Fruit fly (Drosophila melanogaster): ENCODE measurements around the gene Uros2.

Gene Uros2

dm6 chr3R:15793372-15793802 is 5.1 kb downstream of the Uros2 start, which contains the start of gene nsl1 (continued):
- no peak for TF ChIP-seq CG30431 (GFP tag; optimal IDR thresholded peaks at IDR 0.05)
- TF ChIP-seq HLH54F (GFP tag; optimal IDR thresholded peaks at IDR 0.05): no peak
- TF ChIP-seq CG1792 (GFP tag; optimal IDR thresholded peaks at IDR 0.05): no peak
- no peak for TF ChIP-seq CG6765 (GFP tag; optimal IDR thresholded peaks at IDR 0.05)
- TF ChIP-seq CG11398 (GFP tag; optimal IDR thresholded peaks at IDR 0.05): no peak
- no peak for TF ChIP-seq B-H2 (GFP tag; optimal IDR thresholded peaks at IDR 0.05)
- peak; percentile 74 for TF ChIP-seq sens (GFP tag)
- no peak for TF ChIP-seq CG13296 (GFP tag; optimal IDR thresholded peaks at IDR 0.05)
- peak; percentile 94 for TF ChIP-seq nerfin-2 (GFP tag; IDR thresholded peaks at IDR 0.05; ENCODE audit: partially characterized antibody)
- no peak for TF ChIP-seq gro (GFP tag; optimal IDR thresholded peaks at IDR 0.05)
- TF ChIP-seq CG14441 (GFP tag; IDR thresholded peaks at IDR 0.05): 0 out of 2 replicates have a peak, but pooled peaks have one; percentile 24
- no peak for TF ChIP-seq CG17385 (GFP tag; optimal IDR thresholded peaks at IDR 0.05)
- no peak for TF ChIP-seq CG7786 (GFP tag; optimal IDR thresholded peaks at IDR 0.05)
- no peak for TF ChIP-seq Drgx (GFP tag; IDR thresholded peaks at IDR 0.05)
- TF ChIP-seq amos (GFP tag; IDR thresholded peaks at IDR 0.05; ENCODE audit: partially characterized antibody): peak; percentile 97
- TF ChIP-seq CG9609 (GFP tag; optimal IDR thresholded peaks at IDR 0.05): no peak
- no peak for TF ChIP-seq jigr1 (GFP tag; IDR thresholded peaks at IDR 0.05)
- no peak for TF ChIP-seq pb (GFP tag; optimal IDR thresholded peaks at IDR 0.05)
- peak; percentile 74 for TF ChIP-seq CG14710 (tag; optimal IDR thresholded peaks at IDR 0.05)
- peak; percentile 20 for TF ChIP-seq Hr3 (GFP tag; optimal IDR thresholded peaks at IDR 0.05)
- TF ChIP-seq CG9817 (tag; optimal IDR thresholded peaks at IDR 0.05): peak; percentile 13
- TF ChIP-seq CG1602 (GFP tag; optimal IDR thresholded peaks at IDR 0.05): no peak
- 0 out of 3 replicates have a peak, but pooled peaks have one; percentile 25 for TF ChIP-seq ase (GFP tag; IDR thresholded peaks at IDR 0.05)
- TF ChIP-seq wdn (GFP tag; IDR thresholded peaks at IDR 0.05): peak; percentile 33; the same call in 1 of the 2 replicates
- no peak for TF ChIP-seq Mad (GFP tag; optimal IDR thresholded peaks at IDR 0.05)
- peak; percentile 32; the same call in 1 of the 3 replicates for TF ChIP-seq CG11456 (GFP tag; IDR thresholded peaks at IDR 0.05)
- TF ChIP-seq CG18599 (GFP tag; optimal IDR thresholded peaks at IDR 0.05): no peak
- TF ChIP-seq pzg (GFP tag; optimal IDR thresholded peaks at IDR 0.05): peak; percentile 93
- TF ChIP-seq CG10274 (GFP tag; optimal IDR thresholded peaks at IDR 0.05): no peak
- peak in 1 of 3 experiments; percentile 25 for TF ChIP-seq lola (GFP tag; optimal IDR thresholded peaks at IDR 0.05)
- TF ChIP-seq Max (GFP tag; optimal IDR thresholded peaks at IDR 0.05): peak; percentile 41
- peak; percentile 54 for TF ChIP-seq CG9797 (GFP tag; optimal IDR thresholded peaks at IDR 0.05)
- TF ChIP-seq ro (GFP tag; IDR thresholded peaks at IDR 0.05): no peak
- TF ChIP-seq CG10209 (GFP tag; optimal IDR thresholded peaks at IDR 0.05): no peak
- peak; percentile 91 for TF ChIP-seq CG7928 (GFP tag; optimal IDR thresholded peaks at IDR 0.05)
- TF ChIP-seq bigmax (GFP tag; optimal IDR thresholded peaks at IDR 0.05): no peak
- TF ChIP-seq CG4820 (GFP tag; optimal IDR thresholded peaks at IDR 0.05): peak; percentile 14
- peak; percentile 97 for TF ChIP-seq Dll (GFP tag; IDR thresholded peaks at IDR 0.05; ENCODE audit: partially characterized antibody)
- TF ChIP-seq repo (GFP tag; optimal IDR thresholded peaks at IDR 0.05): no peak
- no peak for TF ChIP-seq Ets65A (GFP tag)
- no peak for TF ChIP-seq maf-S (GFP tag; optimal IDR thresholded peaks at IDR 0.05)
- peak; percentile 61 for TF ChIP-seq HmgZ (tag; optimal IDR thresholded peaks at IDR 0.05)
- no peak for TF ChIP-seq NC2α (GFP tag; optimal IDR thresholded peaks at IDR 0.05)
- no peak for TF ChIP-seq HHEX (GFP tag; optimal IDR thresholded peaks at IDR 0.05)
- TF ChIP-seq CG11504 (tag; optimal IDR thresholded peaks at IDR 0.05): no peak
- TF ChIP-seq ERR (GFP tag; optimal IDR thresholded peaks at IDR 0.05): no peak
- no peak for TF ChIP-seq CG3726 (GFP tag; IDR thresholded peaks at IDR 0.05)
- TF ChIP-seq Oaz (GFP tag; IDR thresholded peaks at IDR 0.05): no peak
- no peak for TF ChIP-seq Nf-YA (GFP tag; IDR thresholded peaks at IDR 0.05)
- TF ChIP-seq insv (GFP tag; optimal IDR thresholded peaks at IDR 0.05): peak in 1 of 2 experiments; percentile 17
- TF ChIP-seq Scr (GFP tag; IDR thresholded peaks at IDR 0.05; ENCODE audit: partially characterized antibody): peak; percentile 98

Measured in whole organism, embryonic.